Worm (Caenorhabditis elegans) whole organism, young adult: Measurements from ENCODE around the gene algn-1.

Experiments
- B0019.2 ChIP-seq: fragments of 200-800 bp; sonication (Bioruptor generic); conservative IDR thresholded peaks from 2 replicates; pipeline ENCODE4 v1.3.6; 2022; ENCODE audit warnings: missing genetic modification reagents, missing genetic modification characterization, missing compliant biosample characterization
- C06A6.2 ChIP-seq: fragments of 200-800 bp; sonication (Bioruptor generic); conservative IDR thresholded peaks from 2 replicates; pipeline ENCODE4 v1.3.6; 2022; ENCODE audit warnings: missing genetic modification characterization, missing compliant biosample characterization
- F22D6.2 ChIP-seq: sonication (generic microtip); optimal IDR thresholded peaks from 2 replicates; lab custom pipeline; 2016; ENCODE audit warnings: mild to moderate bottlenecking, missing genetic modification characterization, missing compliant biosample characterization
- F33H1.4 ChIP-seq: fragments of 200-800 bp; sonication (Bioruptor generic); IDR thresholded peaks from 2 replicates; pipeline ENCODE4 v1.3.6; 2022; ENCODE audit warnings: missing genetic modification reagents, missing genetic modification characterization, missing compliant biosample characterization
- T07F8.4 ChIP-seq: sonication (generic microtip); optimal IDR thresholded peaks from 2 replicates; lab custom pipeline; 2016; ENCODE audit warnings: mild to moderate bottlenecking, missing genetic modification characterization, moderate library complexity, missing compliant biosample characterization
- Y53G8AR.9 ChIP-seq: fragments of 200-800 bp; sonication (Bioruptor generic); conservative IDR thresholded peaks from 2 replicates; pipeline ENCODE4 v1.3.6; 2022; ENCODE audit warnings: missing genetic modification reagents, missing genetic modification characterization, missing compliant biosample characterization
- Y56A3A.18 ChIP-seq: fragments of 200-800 bp; sonication (Bioruptor generic); IDR thresholded peaks from 2 replicates; pipeline ENCODE4 v1.3.6; 2022; ENCODE audit warnings: missing genetic modification reagents, missing genetic modification characterization, missing compliant biosample characterization
- ama-1 ChIP-seq, 3 experiments: fragments of 150-350 bp in 1 of 3; sonication (generic microtip) in 2 of 3; optimal IDR thresholded peaks; 2 replicates each; lab custom pipeline; 2014 to 2018; ENCODE audit warnings: missing biosample characterization in 2 of 3, missing genetic modification characterization in 2 of 3, missing genetic modification reagents in 2 of 3
- aptf-2 ChIP-seq: fragments of 200-800 bp; sonication (Bioruptor generic); conservative IDR thresholded peaks from 2 replicates; pipeline ENCODE4 v1.3.6; 2022; ENCODE audit warnings: missing genetic modification reagents, missing genetic modification characterization, missing compliant biosample characterization
- aptf-3 ChIP-seq: fragments of 200-800 bp; sonication (Bioruptor generic); IDR thresholded peaks from 2 replicates; pipeline ENCODE4 v1.3.6; 2022; ENCODE audit warnings: missing genetic modification characterization, missing compliant biosample characterization
- athp-1 ChIP-seq: sonication (generic microtip); optimal IDR thresholded peaks from 2 replicates; lab custom pipeline; 2017; ENCODE audit warnings: mild to moderate bottlenecking, missing genetic modification characterization, missing compliant biosample characterization
- bed-2 ChIP-seq: fragments of 200-800 bp; sonication (Bioruptor generic); IDR thresholded peaks from 2 replicates; pipeline ENCODE4 v1.3.6; 2022; ENCODE audit warnings: missing genetic modification reagents, missing genetic modification characterization, missing compliant biosample characterization
- ceh-40 ChIP-seq: fragments of 200-800 bp; sonication (Bioruptor generic); IDR thresholded peaks from 2 replicates; pipeline ENCODE4 v1.3.6; 2022; ENCODE audit warnings: missing genetic modification characterization, missing compliant biosample characterization
- ceh-79 ChIP-seq: sonication (generic microtip); optimal IDR thresholded peaks from 2 replicates; lab custom pipeline; 2017; ENCODE audit warnings: mild to moderate bottlenecking, missing genetic modification characterization, missing compliant biosample characterization
- die-1 ChIP-seq: sonication (generic microtip); optimal IDR thresholded peaks from 2 replicates; lab custom pipeline; 2016; ENCODE audit warnings: missing genotype, mild to moderate bottlenecking, missing genetic modification characterization, missing compliant biosample characterization
- dpff-1 ChIP-seq: sonication (generic microtip); optimal IDR thresholded peaks from 2 replicates; lab custom pipeline; 2017; ENCODE audit warnings: mild to moderate bottlenecking, missing genetic modification characterization, missing compliant biosample characterization
- egl-18 ChIP-seq: fragments of 200-800 bp; sonication (Bioruptor generic); IDR thresholded peaks from 2 replicates; pipeline ENCODE4 v1.3.6; 2022; ENCODE audit warnings: missing genetic modification reagents, missing genetic modification characterization, missing compliant biosample characterization
- egl-44 ChIP-seq: fragments of 200-800 bp; sonication (Bioruptor generic); IDR thresholded peaks from 2 replicates; pipeline ENCODE4 v1.3.6; 2022; ENCODE audit warnings: missing genetic modification reagents, missing genetic modification characterization, missing compliant biosample characterization
- ekl-4 ChIP-seq: fragments of 200-800 bp; sonication (Bioruptor generic); IDR thresholded peaks from 2 replicates; pipeline ENCODE4 v1.3.6; 2022; ENCODE audit warnings: missing genetic modification reagents, missing genetic modification characterization, missing compliant biosample characterization
- fkh-3 ChIP-seq: sonication (generic microtip); optimal IDR thresholded peaks from 2 replicates; lab custom pipeline; 2016; ENCODE audit warnings: mild to moderate bottlenecking, missing genetic modification characterization, missing compliant biosample characterization
- hlh-12 ChIP-seq: sonication (generic microtip); optimal IDR thresholded peaks from 2 replicates; lab custom pipeline; 2016; ENCODE audit warnings: missing genetic modification characterization, missing compliant biosample characterization
- hmg-1.2 ChIP-seq: fragments of 200-800 bp; sonication (Bioruptor generic); IDR thresholded peaks from 2 replicates; pipeline ENCODE4 v1.3.6; 2022; ENCODE audit warnings: missing genetic modification reagents, missing genetic modification characterization, missing compliant biosample characterization
- hrde-1 ChIP-seq: sonication (generic microtip); optimal IDR thresholded peaks from 2 replicates; lab custom pipeline; 2016; ENCODE audit warnings: missing genetic modification characterization, mild to moderate bottlenecking, missing compliant biosample characterization, moderate library complexity, missing genotype, missing genetic modification reagents, borderline replicate concordance
- hsf-1 ChIP-seq: fragments of 200-800 bp; sonication (Bioruptor generic); IDR thresholded peaks from 2 replicates; pipeline ENCODE4 v1.3.6; 2022; ENCODE audit warnings: missing genetic modification reagents, missing genetic modification characterization, missing compliant biosample characterization
- lin-26 ChIP-seq: fragments of 200-800 bp; sonication (Bioruptor generic); IDR thresholded peaks from 2 replicates; pipeline ENCODE4 v1.3.6; 2022; ENCODE audit warnings: missing genetic modification reagents, missing genetic modification characterization, missing compliant biosample characterization
- lin-40 ChIP-seq: sonication (generic microtip); optimal IDR thresholded peaks from 2 replicates; lab custom pipeline; 2016; ENCODE audit warnings: missing genetic modification characterization, mild to moderate bottlenecking, missing compliant biosample characterization, missing genotype, missing genetic modification reagents
- lin-54 ChIP-seq: fragments of 200-800 bp; sonication (Bioruptor generic); optimal IDR thresholded peaks from 2 replicates; lab custom pipeline; 2018; ENCODE audit warnings: mild to moderate bottlenecking, missing genetic modification characterization, missing compliant biosample characterization
- lsl-1 ChIP-seq: fragments of 200-800 bp; sonication (Bioruptor generic); optimal IDR thresholded peaks from 2 replicates; lab custom pipeline; 2018; ENCODE audit warnings: mild to moderate bottlenecking, missing genetic modification characterization, moderate library complexity, missing compliant biosample characterization
- lsy-27 ChIP-seq: sonication (generic microtip); optimal IDR thresholded peaks from 2 replicates; lab custom pipeline; 2017; ENCODE audit warnings: missing genetic modification characterization, mild to moderate bottlenecking, missing compliant biosample characterization, antibody characterized with exemption, missing genotype, borderline replicate concordance; ENCODE audit not compliant: insufficient read depth
- madf-8 ChIP-seq: fragments of 200-800 bp; sonication (Bioruptor generic); conservative IDR thresholded peaks from 2 replicates; pipeline ENCODE4 v1.3.6; 2022; ENCODE audit warnings: missing genetic modification reagents, missing genetic modification characterization, missing compliant biosample characterization
- mcd-1 ChIP-seq: fragments of 200-800 bp; sonication (Bioruptor generic); IDR thresholded peaks from 2 replicates; pipeline ENCODE4 v1.3.6; 2022; ENCODE audit warnings: missing genetic modification reagents, missing genetic modification characterization, missing compliant biosample characterization
- mes-4 ChIP-seq: sonication (generic microtip); optimal IDR thresholded peaks from 2 replicates; lab custom pipeline; 2016; ENCODE audit warnings: missing genotype, missing genetic modification characterization, missing compliant biosample characterization
- nfya-2 ChIP-seq: fragments of 200-800 bp; sonication (Bioruptor generic); IDR thresholded peaks from 2 replicates; pipeline ENCODE4 v1.3.6; 2022; ENCODE audit warnings: missing genetic modification reagents, missing genetic modification characterization, missing compliant biosample characterization
- nfyb-1 ChIP-seq: fragments of 200-800 bp; sonication (Bioruptor generic); IDR thresholded peaks from 2 replicates; pipeline ENCODE4 v1.3.6; 2022; ENCODE audit warnings: missing genetic modification reagents, missing genetic modification characterization, missing compliant biosample characterization
- nhr-120 ChIP-seq: fragments of 200-800 bp; sonication (Bioruptor generic); IDR thresholded peaks from 2 replicates; pipeline ENCODE4 v1.3.6; 2022; ENCODE audit warnings: missing genetic modification characterization, missing compliant biosample characterization
- pbrm-1 ChIP-seq: fragments of 200-800 bp; sonication (Bioruptor generic); IDR thresholded peaks from 2 replicates; pipeline ENCODE4 v1.3.6; 2022; ENCODE audit warnings: missing genetic modification reagents, missing genetic modification characterization, missing compliant biosample characterization
- sdz-38 ChIP-seq: sonication (generic microtip); optimal IDR thresholded peaks from 2 replicates; lab custom pipeline; 2016; ENCODE audit warnings: missing genotype, missing genetic modification characterization, missing compliant biosample characterization
- sea-2 ChIP-seq: fragments of 200-800 bp; sonication (Bioruptor generic); IDR thresholded peaks from 2 replicates; pipeline ENCODE4 v1.3.6; 2022; ENCODE audit warnings: missing genetic modification characterization, missing compliant biosample characterization
- snpc-1.1 ChIP-seq: sonication (generic microtip); optimal IDR thresholded peaks from 2 replicates; lab custom pipeline; 2017; ENCODE audit warnings: missing genetic modification characterization, mild to moderate bottlenecking, missing compliant biosample characterization, antibody characterized with exemption, moderate library complexity, missing genotype, missing genetic modification reagents; ENCODE audit not compliant: insufficient read depth
- snpc-1.3 ChIP-seq: sonication (generic microtip); optimal IDR thresholded peaks from 2 replicates; lab custom pipeline; 2017; ENCODE audit warnings: missing genetic modification characterization, mild to moderate bottlenecking, missing compliant biosample characterization, antibody characterized with exemption, moderate library complexity, missing genotype, missing genetic modification reagents; ENCODE audit not compliant: insufficient read depth
- snpc-4 ChIP-seq, 5 experiments: fragments of 150-350 bp in 1 of 5; sonication (generic microtip) in 4 of 5; optimal IDR thresholded peaks; 2 replicates each; lab custom pipeline; 2014 to 2018; ENCODE audit warnings: missing genetic modification characterization in 5 of 5, missing biosample characterization in 3 of 5, antibody characterized with exemption in 2 of 5, mild to moderate bottlenecking in 2 of 5, missing compliant biosample characterization in 2 of 5, missing genotype in 2 of 5, moderate library complexity in 2 of 5, missing genetic modification reagents in 1 of 5
- sptf-2 ChIP-seq: fragments of 200-800 bp; sonication (Bioruptor generic); optimal IDR thresholded peaks from 2 replicates; lab custom pipeline; 2018; ENCODE audit warnings: mild to moderate bottlenecking, missing genetic modification characterization, missing compliant biosample characterization
- ztf-6 ChIP-seq: fragments of 200-800 bp; sonication (Bioruptor generic); IDR thresholded peaks from 2 replicates; pipeline ENCODE4 v1.3.6; 2022; ENCODE audit warnings: missing genetic modification reagents, missing genetic modification characterization, missing compliant biosample characterization

Gene algn-1

DNA sequence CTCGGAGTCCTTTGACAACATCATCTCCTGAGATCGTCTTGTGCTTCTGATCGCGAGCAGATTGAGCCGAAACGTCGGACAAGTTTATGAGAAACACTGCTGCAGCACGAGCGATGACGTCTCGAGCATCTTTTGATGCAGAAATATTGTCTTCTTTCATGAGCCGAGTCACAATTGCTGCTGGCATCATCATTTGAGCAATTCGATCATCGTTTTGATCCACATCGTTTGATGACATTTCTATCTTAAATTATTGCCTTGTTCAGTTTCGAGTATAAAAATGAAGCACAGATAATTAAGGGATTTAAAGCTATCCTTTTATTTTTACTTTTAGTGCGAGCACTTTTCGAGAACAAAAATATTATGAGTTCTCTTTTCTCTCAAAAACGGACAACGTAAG, 2.7 kb downstream of the algn-1 start, which contains the start of gene T26A5.8 (continued):
- TF ChIP-seq lsl-1 (GFP tag; lab: Kevin White, UChicago), result peak; percentile 24
- no peak for TF ChIP-seq B0019.2 (GFP tag; lab: Robert Waterston, UW)
- peak; percentile 75 for TF ChIP-seq athp-1 (tag; lab: Kevin White, UChicago)
- TF ChIP-seq hlh-12 (tag; lab: Kevin White, UChicago), result no peak
- TF ChIP-seq fkh-3 (tag; lab: Kevin White, UChicago), result no peak
- 0 out of 2 replicates have a peak, but pooled peaks have one; percentile 22 for TF ChIP-seq nhr-120 (GFP tag; lab: Robert Waterston, UW)
- no peak for TF ChIP-seq dpff-1 (tag; lab: Kevin White, UChicago)
- peak; percentile 82 for TF ChIP-seq hrde-1 (tag; lab: Kevin White, UChicago)
- TF ChIP-seq F33H1.4 (GFP tag; lab: Robert Waterston, UW), result no peak
- TF ChIP-seq hsf-1 (GFP tag; lab: Robert Waterston, UW), result peak; percentile 73
- no peak for TF ChIP-seq ztf-6 (GFP tag; lab: Robert Waterston, UW)
- TF ChIP-seq lsy-27 (tag; lab: Kevin White, UChicago), result no peak
- no peak for TF ChIP-seq snpc-1.1 (tag; lab: Kevin White, UChicago)
- peak; percentile 36; the same call in 1 of the 2 replicates for TF ChIP-seq Y56A3A.18 (GFP tag; lab: Robert Waterston, UW)
- peak; percentile 10 for TF ChIP-seq ama-1 (optimal IDR thresholded peaks at IDR 0.05; lab: Kevin White, UChicago)
- peak in 1 of 2 experiments; percentile 33 for TF ChIP-seq ama-1 (GFP tag; optimal IDR thresholded peaks at IDR 0.05; lab: Kevin White, UChicago)
- TF ChIP-seq egl-18 (GFP tag; lab: Robert Waterston, UW), result 0 out of 2 replicates have a peak, but pooled peaks have one; percentile 42
- peak; percentile 47; the same call in 1 of the 2 replicates for TF ChIP-seq mcd-1 (GFP tag; lab: Robert Waterston, UW)
- TF ChIP-seq sea-2 (GFP tag; lab: Robert Waterston, UW), result no peak
- TF ChIP-seq snpc-1.3, result peak; percentile 41
- TF ChIP-seq ceh-40 (GFP tag; lab: Robert Waterston, UW), result no peak
- peak; percentile 56 for TF ChIP-seq nfyb-1 (GFP tag; lab: Robert Waterston, UW)
- TF ChIP-seq sptf-2 (GFP tag; lab: Kevin White, UChicago), result no peak
- TF ChIP-seq aptf-2, result no peak
- no peak for TF ChIP-seq snpc-4 (GFP tag; optimal IDR thresholded peaks at IDR 0.05; lab: Kevin White, UChicago)
- TF ChIP-seq snpc-4 (tag; optimal IDR thresholded peaks at IDR 0.05; lab: Kevin White, UChicago), result peak in 2 of 4 experiments; percentile 10 to 19
- no peak for TF ChIP-seq C06A6.2 (GFP tag; lab: Robert Waterston, UW)
- TF ChIP-seq pbrm-1 (GFP tag; lab: Robert Waterston, UW), result no peak; the same call in 1 of the 2 replicates
- TF ChIP-seq T07F8.4 (tag; lab: Kevin White, UChicago), result no peak

DNA sequence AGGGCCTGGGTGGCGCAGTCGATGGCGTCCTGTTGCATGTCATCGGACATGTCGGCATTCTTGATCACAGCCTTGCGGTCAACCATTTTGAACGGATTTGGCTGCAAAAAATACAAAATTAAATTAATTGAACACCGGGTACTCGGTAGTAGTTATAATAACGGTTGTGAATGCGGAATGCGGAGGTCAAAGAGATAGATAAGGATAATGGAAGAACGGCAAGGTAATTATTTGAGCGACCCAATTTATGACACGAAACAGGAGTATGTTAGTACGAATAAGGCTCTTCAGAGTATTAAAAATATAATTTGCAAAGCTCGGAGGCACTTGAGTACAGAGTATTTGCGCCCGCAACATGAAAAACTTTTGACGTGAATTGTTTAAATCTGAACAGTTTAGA, 3.8 kb downstream of the algn-1 start, which contains the start of gene dlc-1:
TSS of gene dlc-1 (minus strand) at position 101 of the 400 bp plus-strand sequence.
- TF ChIP-seq Y53G8AR.9 (GFP tag; lab: Robert Waterston, UW) (0 out of 2 replicates have a peak, but pooled peaks have one; percentile 15), ceh-79 (no peak)

DNA sequence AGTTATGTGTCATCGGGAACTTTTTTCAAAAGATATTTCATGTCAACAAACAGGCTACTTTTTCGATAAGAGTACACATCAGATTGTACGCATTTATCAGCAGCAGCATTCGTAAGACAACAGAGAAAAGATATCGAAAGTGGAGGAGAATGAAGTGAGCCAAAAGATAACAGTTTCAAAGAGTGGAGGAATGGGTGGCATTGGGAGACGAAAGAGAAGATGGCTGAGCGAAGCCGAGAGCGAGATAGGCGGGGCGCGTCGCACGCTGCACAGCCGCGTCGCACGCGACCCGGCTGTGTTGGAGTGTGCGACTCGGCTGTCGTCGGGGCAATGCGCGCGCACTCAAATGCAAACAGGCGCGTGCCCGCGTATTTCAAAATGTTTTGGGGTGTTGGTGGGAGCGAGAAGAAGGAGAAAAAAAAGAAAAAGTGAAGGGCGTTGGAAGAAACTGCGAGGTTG, 4.2 kb downstream of the algn-1 start:
- TF ChIP-seq T07F8.4 (tag; lab: Kevin White, UChicago) (peak; percentile 19), ceh-40 (GFP tag; lab: Robert Waterston, UW) (no peak), egl-44 (peak; percentile 69; the same call in 1 of the 2 replicates), lin-26 (GFP tag; lab: Robert Waterston, UW) (peak; percentile 59; the same call in 1 of the 2 replicates), nfya-2 (GFP tag; lab: Robert Waterston, UW) (no peak), hmg-1.2 (peak; percentile 66), bed-2 (no peak), C06A6.2 (GFP tag; lab: Robert Waterston, UW) (peak; percentile 86), aptf-3 (GFP tag; lab: Robert Waterston, UW) (peak; percentile 70; the same call in 1 of the 2 replicates), F22D6.2 (tag; lab: Kevin White, UChicago) (peak; percentile 49), lin-40 (tag; lab: Kevin White, UChicago) (no peak), mes-4 (tag; lab: Kevin White, UChicago) (no peak), die-1 (tag; lab: Kevin White, UChicago) (peak; percentile 47), ekl-4 (GFP tag; lab: Robert Waterston, UW) (peak; percentile 89), madf-8 (GFP tag; lab: Robert Waterston, UW) (peak; percentile 73), sdz-38 (tag; lab: Kevin White, UChicago) (no peak), B0019.2 (GFP tag; lab: Robert Waterston, UW) (0 out of 2 replicates have a peak, but pooled peaks have one; percentile 17), Y53G8AR.9 (GFP tag; lab: Robert Waterston, UW) (peak; percentile 88), lin-54 (GFP tag; lab: Kevin White, UChicago) (peak; percentile 92)
